Worm (Caenorhabditis elegans) whole organism, L4 larva: ENCODE measurements around the gene T22D1.3.

Experiments used
- F44E2.7 ChIP-seq: fragments of 200-800 bp; sonication (Bioruptor generic); IDR thresholded peaks from 2 replicates; pipeline ENCODE4 v2.1.2; 2022; ENCODE audit warnings: missing genetic modification characterization, missing compliant biosample characterization
- Y75B8A.6 ChIP-seq: fragments of 200-800 bp; sonication (Bioruptor generic); IDR thresholded peaks from 2 replicates; pipeline ENCODE4 v1.3.6; 2022; ENCODE audit warnings: missing genetic modification reagents, missing genetic modification characterization, missing compliant biosample characterization
- ama-1 ChIP-seq: fragments of 150-350 bp; optimal IDR thresholded peaks from 2 replicates; lab custom pipeline; 2014; ENCODE audit warnings: inconsistent platforms, mixed read lengths
- dmd-8 ChIP-seq: fragments of 200-800 bp; sonication (Bioruptor generic); IDR thresholded peaks from 2 replicates; pipeline ENCODE4 v1.3.6; 2022; ENCODE audit warnings: missing genetic modification characterization, missing compliant biosample characterization
- dpl-1 ChIP-seq: fragments of 150-350 bp; optimal IDR thresholded peaks from 2 replicates; lab custom pipeline; 2014; ENCODE audit warnings: missing biosample characterization, missing genetic modification reagents, missing genetic modification characterization
- lim-7 ChIP-seq: fragments of 200-800 bp; sonication (Bioruptor generic); IDR thresholded peaks from 2 replicates; pipeline ENCODE4 v1.3.6; 2022; ENCODE audit warnings: missing genetic modification characterization, missing compliant biosample characterization
- lin-39 ChIP-seq: fragments of 150-350 bp; optimal IDR thresholded peaks from 2 replicates; lab custom pipeline; 2014; ENCODE audit warnings: missing biosample characterization, missing genetic modification reagents, missing genetic modification characterization
- lsy-2 ChIP-seq, 2 experiments: fragments of 150-350 bp in 1 of 2; sonication (generic microtip) in 1 of 2; optimal IDR thresholded peaks; 2 replicates each; lab custom pipeline; 2014 to 2017; ENCODE audit warnings: missing biosample characterization in 2 of 2, missing genetic modification characterization in 2 of 2
- mdl-1 ChIP-seq, 2 experiments: fragments of 150-350 bp in 1 of 2; sonication (generic microtip) in 1 of 2; optimal IDR thresholded peaks; 2 replicates each; lab custom pipeline; 2014 to 2017; ENCODE audit warnings: missing biosample characterization in 2 of 2, missing genetic modification characterization in 2 of 2
- nhr-11 ChIP-seq: fragments of 150-350 bp; optimal IDR thresholded peaks from 2 replicates; lab custom pipeline; 2014; ENCODE audit warnings: missing biosample characterization, missing genetic modification characterization
- pha-4 ChIP-seq, 2 experiments: fragments of 150-350 bp in 1 of 2; fragments of 200-800 bp in 1 of 2; sonication (Bioruptor generic) in 1 of 2; IDR thresholded peaks in 1 of 2; optimal IDR thresholded peaks in 1 of 2; 2 replicates each; pipeline versions ENCODE4 v1.3.6 to Lab custom; 2014 to 2022; ENCODE audit warnings: missing genetic modification characterization in 2 of 2, missing genetic modification reagents in 2 of 2, missing biosample characterization in 1 of 2, missing compliant biosample characterization in 1 of 2
- unc-62 ChIP-seq, 3 experiments: fragments of 150-350 bp in 1 of 3; sonication (generic microtip); optimal IDR thresholded peaks in 2 of 3; peaks in 1 of 3; 1 replicate in 1 of 3; 2 replicates in 2 of 3; lab custom pipeline; 2014 to 2017; ENCODE audit warnings: missing biosample characterization in 3 of 3, missing genetic modification characterization in 3 of 3, missing genetic modification reagents in 3 of 3, missing genotype in 1 of 3
- zip-2 ChIP-seq: fragments of 150-350 bp; optimal IDR thresholded peaks from 2 replicates; lab custom pipeline; 2014; ENCODE audit warnings: missing biosample characterization, missing genetic modification characterization

DNA sequence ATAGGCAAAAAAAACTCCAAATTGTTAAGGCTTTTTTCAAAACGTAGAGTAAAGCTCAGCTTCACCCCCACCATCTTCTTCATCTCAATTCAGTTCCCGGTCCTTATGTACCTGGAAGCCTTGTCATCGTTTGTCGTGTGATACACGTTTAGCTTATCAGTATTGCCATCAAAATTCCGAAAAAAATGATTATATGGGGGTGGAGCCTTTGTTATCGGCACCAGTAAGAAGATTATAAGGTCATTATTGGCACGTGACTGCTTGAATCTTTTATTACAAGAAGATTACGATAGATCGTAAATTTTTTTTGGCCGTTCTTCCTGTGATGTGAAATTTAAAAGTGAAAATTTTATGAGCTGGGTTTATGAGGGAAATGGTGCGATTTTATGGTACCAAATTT, 32.9 kb upstream of the T22D1.3 start:
- TF ChIP-seq zip-2 (no peak), mdl-1 (tag; optimal IDR thresholded peaks at IDR 0.05; lab: Kevin White, UChicago) (peak in 1 of 2 experiments; percentile 18), dpl-1 (GFP tag; lab: Kevin White, UChicago) (no peak), unc-62 (GFP tag; optimal IDR thresholded peaks at IDR 0.05 in 1 of 2; lab: Kevin White, UChicago) (no peak), unc-62 (tag; optimal IDR thresholded peaks at IDR 0.05; lab: Kevin White, UChicago) (no peak), F44E2.7 (GFP tag; lab: Robert Waterston, UW) (no peak), lim-7 (GFP tag; lab: Robert Waterston, UW) (no peak), ama-1 (lab: Kevin White, UChicago) (no peak), pha-4 (GFP tag; IDR thresholded peaks at IDR 0.05; lab: Robert Waterston, UW) (0 out of 2 replicates have a peak, but pooled peaks have one; percentile 17), pha-4 (tag; optimal IDR thresholded peaks at IDR 0.05; lab: Kevin White, UChicago) (no peak), dmd-8 (GFP tag; lab: Robert Waterston, UW) (no peak), lsy-2 (tag; optimal IDR thresholded peaks at IDR 0.05; lab: Kevin White, UChicago) (peak in 1 of 2 experiments; percentile 33), lin-39 (no peak), nhr-11 (tag; lab: Kevin White, UChicago) (no peak), Y75B8A.6 (GFP tag; lab: Robert Waterston, UW) (0 out of 2 replicates have a peak, but pooled peaks have one; percentile 21)
